Fruit fly (Drosophila melanogaster) whole organism, wandering third instar larva: ENCODE data around the gene Lgr4.
A peak's percentile ranks its signal among the peaks of the same experiment; 100 is the strongest.

Experiments used
- Abd-B ChIP-seq: fragments of >200 bp; optimal IDR thresholded peaks from 2 replicates; lab custom pipeline; 2017; ENCODE audit warnings: missing biosample characterization, missing genetic modification characterization
- CG32264 ChIP-seq: fragments of 200-800 bp; sonication (Bioruptor generic); optimal IDR thresholded peaks from 2 replicates; lab custom pipeline; 2016; ENCODE audit warnings: missing biosample characterization, missing genetic modification characterization
- Rel ChIP-seq, 2 experiments: fragments of 200-800 bp; sonication (Bioruptor generic) in 1 of 2; optimal IDR thresholded peaks; 2 replicates in 1 of 2; 3 replicates in 1 of 2; lab custom pipeline; 2016 to 2019; ENCODE audit warnings: mild to moderate bottlenecking in 2 of 2, missing biosample characterization in 2 of 2, missing genetic modification characterization in 2 of 2, moderate library complexity in 1 of 2
- Sp1 ChIP-seq: fragments of 200-800 bp; sonication (Bioruptor generic); optimal IDR thresholded peaks from 3 replicates; lab custom pipeline; 2019; ENCODE audit warnings: missing biosample characterization, mild to moderate bottlenecking, missing genetic modification characterization, moderate library complexity
- br ChIP-seq: fragments of 200-800 bp; sonication (Bioruptor generic); optimal IDR thresholded peaks from 2 replicates; lab custom pipeline; 2016; ENCODE audit warnings: missing biosample characterization, missing genetic modification characterization
- brk ChIP-seq: fragments of 200-800 bp; sonication (Bioruptor generic); optimal IDR thresholded peaks from 2 replicates; lab custom pipeline; 2016; ENCODE audit warnings: missing biosample characterization, mild to moderate bottlenecking, missing genetic modification characterization
- dl ChIP-seq, 2 experiments: fragments of 175-275, 200-275 bp in 1 of 2; fragments of 200-275 bp in 1 of 2; sonication (Bioruptor generic); optimal IDR thresholded peaks; lab custom pipeline; 2018; ENCODE audit warnings: mild to moderate bottlenecking in 2 of 2, missing biosample characterization in 2 of 2, missing genetic modification characterization in 2 of 2, moderate library complexity in 2 of 2; ENCODE audit not compliant: partially characterized antibody in 2 of 2, insufficient read depth in 1 of 2
- dsf ChIP-seq: sonication (Bioruptor generic); optimal IDR thresholded peaks from 2 replicates; lab custom pipeline; 2016; ENCODE audit warnings: missing biosample characterization, missing genetic modification characterization, borderline replicate concordance
- h ChIP-seq: fragments of 200-800 bp; sonication (Bioruptor generic); optimal IDR thresholded peaks from 3 replicates; lab custom pipeline; 2016; ENCODE audit warnings: missing biosample characterization, mild to moderate bottlenecking, missing genetic modification characterization
- jim ChIP-seq: fragments of 175-275, 200-325 bp; sonication (Bioruptor generic); optimal IDR thresholded peaks from 2 replicates; lab custom pipeline; 2016; ENCODE audit warnings: missing biosample characterization, mild to moderate bottlenecking, missing genetic modification characterization
- lola ChIP-seq: fragments of >200 bp; optimal IDR thresholded peaks from 2 replicates; lab custom pipeline; 2017; ENCODE audit warnings: missing biosample characterization, missing genetic modification characterization
- pan ChIP-seq: fragments of >200 bp; optimal IDR thresholded peaks from 2 replicates; lab custom pipeline; 2017
- rgr ChIP-seq: fragments of 200-800 bp; sonication (Bioruptor generic); optimal IDR thresholded peaks from 3 replicates; lab custom pipeline; 2016; ENCODE audit warnings: missing biosample characterization, mild to moderate bottlenecking, missing genetic modification characterization

- TF ChIP-seq Abd-B (GFP tag; lab: Kevin White, UChicago) (no peak), pan (lab: Kevin White, UChicago) (no peak), Rel (GFP tag; optimal IDR thresholded peaks at IDR 0.05; lab: Kevin White, UChicago) (no peak), Rel (tag; optimal IDR thresholded peaks at IDR 0.05; lab: Kevin White, UChicago) (peak; percentile 32), brk (GFP tag; lab: Kevin White, UChicago) (no peak), br (no peak), lola (no peak), h (GFP tag; lab: Kevin White, UChicago) (no peak), dsf (no peak), rgr (GFP tag; lab: Kevin White, UChicago) (no peak), CG32264 (no peak), jim (GFP tag; lab: Kevin White, UChicago) (peak; percentile 41), Sp1 (GFP tag; lab: Kevin White, UChicago) (peak; percentile 32), dl (GFP tag; optimal IDR thresholded peaks at IDR 0.05; lab: Kevin White, UChicago; ENCODE audit: insufficient read depth in 1 of 2, partially characterized antibody in 2 of 2) (no peak)
Observed at dm6 chrX:13234738-13235470, 45.9 kb upstream of the Lgr4 start.
